Worm (Caenorhabditis elegans) whole organism, young adult: ENCODE measurements around the gene C34D4.4.

Source experiments
- B0035.1 ChIP-seq: sonication (generic microtip); optimal IDR thresholded peaks from 2 replicates; lab custom pipeline; 2016; ENCODE audit warnings: missing genetic modification characterization, mild to moderate bottlenecking, missing compliant biosample characterization, missing genotype, missing genetic modification reagents
- B0261.1 ChIP-seq: sonication (generic microtip); optimal IDR thresholded peaks from 2 replicates; lab custom pipeline; 2016; ENCODE audit warnings: mild to moderate bottlenecking, missing genetic modification characterization, moderate library complexity, missing compliant biosample characterization
- D2030.7 ChIP-seq: fragments of 200-800 bp; sonication (Bioruptor generic); IDR thresholded peaks from 2 replicates; pipeline ENCODE4 v1.3.6; 2022; ENCODE audit warnings: missing genetic modification reagents, missing genetic modification characterization, missing compliant biosample characterization
- F10E7.11 ChIP-seq: sonication (generic microtip); optimal IDR thresholded peaks from 2 replicates; lab custom pipeline; 2017; ENCODE audit warnings: mild to moderate bottlenecking, missing genetic modification characterization, moderate library complexity, missing compliant biosample characterization
- F37B4.10 ChIP-seq: fragments of 200-800 bp; sonication (Bioruptor generic); IDR thresholded peaks from 2 replicates; pipeline ENCODE4 v1.3.6; 2022; ENCODE audit warnings: missing genetic modification characterization, missing compliant biosample characterization
- F39B2.1 ChIP-seq: fragments of 200-800 bp; sonication (Bioruptor generic); IDR thresholded peaks from 2 replicates; pipeline ENCODE4 v1.3.6; 2022; ENCODE audit warnings: missing genetic modification reagents, missing genetic modification characterization, missing compliant biosample characterization
- F49E8.2 ChIP-seq: sonication (generic microtip); optimal IDR thresholded peaks from 3 replicates; lab custom pipeline; 2017; ENCODE audit warnings: missing genetic modification characterization, mild to moderate bottlenecking, missing compliant biosample characterization, antibody characterized with exemption, moderate library complexity; ENCODE audit not compliant: insufficient read depth
- F55B11.4 ChIP-seq: sonication (generic microtip); optimal IDR thresholded peaks from 2 replicates; lab custom pipeline; 2016; ENCODE audit warnings: missing compliant biosample characterization, missing genetic modification characterization, borderline replicate concordance; ENCODE audit not compliant: insufficient read depth
- K11D2.4 ChIP-seq: fragments of 200-800 bp; sonication (Bioruptor generic); IDR thresholded peaks from 2 replicates; pipeline ENCODE4 v1.3.6; 2022; ENCODE audit warnings: missing genetic modification reagents, missing genetic modification characterization, missing compliant biosample characterization
- Y53G8AR.9 ChIP-seq: fragments of 200-800 bp; sonication (Bioruptor generic); conservative IDR thresholded peaks from 2 replicates; pipeline ENCODE4 v1.3.6; 2022; ENCODE audit warnings: missing genetic modification reagents, missing genetic modification characterization, missing compliant biosample characterization
- Y67H2A.10 ChIP-seq: fragments of 200-800 bp; sonication (Bioruptor generic); conservative IDR thresholded peaks from 2 replicates; pipeline ENCODE4 v1.3.6; 2022; ENCODE audit warnings: missing genetic modification reagents, missing genetic modification characterization, missing compliant biosample characterization
- Y79H2A.3 ChIP-seq: fragments of 200-800 bp; sonication (Bioruptor generic); conservative IDR thresholded peaks from 2 replicates; pipeline ENCODE4 v1.3.6; 2022; ENCODE audit warnings: missing genetic modification reagents, missing genetic modification characterization, missing compliant biosample characterization
- Y95B8A.8 ChIP-seq: fragments of 200-800 bp; sonication (Bioruptor generic); IDR thresholded peaks from 2 replicates; pipeline ENCODE4 v1.3.6; 2022; ENCODE audit warnings: missing genetic modification reagents, missing genetic modification characterization, missing compliant biosample characterization
- aptf-3 ChIP-seq: fragments of 200-800 bp; sonication (Bioruptor generic); IDR thresholded peaks from 2 replicates; pipeline ENCODE4 v1.3.6; 2022; ENCODE audit warnings: missing genetic modification characterization, missing compliant biosample characterization
- atf-7 ChIP-seq: sonication (generic microtip); optimal IDR thresholded peaks from 2 replicates; lab custom pipeline; 2017; ENCODE audit warnings: mild to moderate bottlenecking, missing genetic modification characterization, missing compliant biosample characterization
- athp-1 ChIP-seq: sonication (generic microtip); optimal IDR thresholded peaks from 2 replicates; lab custom pipeline; 2017; ENCODE audit warnings: mild to moderate bottlenecking, missing genetic modification characterization, missing compliant biosample characterization
- attf-3 ChIP-seq: fragments of 200-800 bp; sonication (Bioruptor generic); conservative IDR thresholded peaks from 2 replicates; pipeline ENCODE4 v1.3.6; 2022; ENCODE audit warnings: missing genetic modification reagents, missing genetic modification characterization, missing compliant biosample characterization
- attf-6 ChIP-seq: fragments of 200-800 bp; sonication (Bioruptor generic); IDR thresholded peaks from 2 replicates; pipeline ENCODE4 v1.3.6; 2022; ENCODE audit warnings: missing genetic modification reagents, missing genetic modification characterization, missing compliant biosample characterization
- ccch-3 ChIP-seq: fragments of 200-800 bp; sonication (Bioruptor generic); optimal IDR thresholded peaks from 2 replicates; lab custom pipeline; 2018; ENCODE audit warnings: mild to moderate bottlenecking, missing genetic modification characterization, missing compliant biosample characterization
- cebp-1 ChIP-seq, 2 experiments: fragments of 200-800 bp in 1 of 2; sonication (Bioruptor generic) in 1 of 2; sonication (generic microtip) in 1 of 2; IDR thresholded peaks in 1 of 2; optimal IDR thresholded peaks in 1 of 2; 2 replicates each; pipeline versions ENCODE4 v1.3.6 to Lab custom; 2017 to 2022; ENCODE audit warnings: missing compliant biosample characterization in 2 of 2, missing genetic modification characterization in 2 of 2, mild to moderate bottlenecking in 1 of 2, missing genetic modification reagents in 1 of 2, moderate library complexity in 1 of 2
- ceh-27 ChIP-seq: fragments of 200-800 bp; sonication (Bioruptor generic); optimal IDR thresholded peaks from 2 replicates; lab custom pipeline; 2018; ENCODE audit warnings: mild to moderate bottlenecking, missing genetic modification characterization, moderate library complexity, missing compliant biosample characterization
- dpl-1 ChIP-seq: fragments of 150-350 bp; optimal IDR thresholded peaks from 2 replicates; lab custom pipeline; 2014; ENCODE audit warnings: missing biosample characterization, missing genetic modification reagents, missing genetic modification characterization
- him-1 ChIP-seq: sonication (generic microtip); optimal IDR thresholded peaks from 2 replicates; lab custom pipeline; 2016; ENCODE audit warnings: missing genotype, missing genetic modification reagents, missing genetic modification characterization, missing compliant biosample characterization
- hlh-26 ChIP-seq: fragments of 200-800 bp; sonication (Bioruptor generic); conservative IDR thresholded peaks from 2 replicates; pipeline ENCODE4 v1.3.6; 2022; ENCODE audit warnings: missing genetic modification reagents, missing genetic modification characterization, missing compliant biosample characterization
- hrde-1 ChIP-seq: sonication (generic microtip); optimal IDR thresholded peaks from 2 replicates; lab custom pipeline; 2016; ENCODE audit warnings: missing genetic modification characterization, mild to moderate bottlenecking, missing compliant biosample characterization, moderate library complexity, missing genotype, missing genetic modification reagents, borderline replicate concordance
- hsf-1 ChIP-seq: fragments of 200-800 bp; sonication (Bioruptor generic); IDR thresholded peaks from 2 replicates; pipeline ENCODE4 v1.3.6; 2022; ENCODE audit warnings: missing genetic modification reagents, missing genetic modification characterization, missing compliant biosample characterization
- lag-1 ChIP-seq: fragments of 200-800 bp; sonication (Bioruptor generic); IDR thresholded peaks from 2 replicates; pipeline ENCODE4 v1.3.6; 2022; ENCODE audit warnings: missing genetic modification reagents, missing genetic modification characterization, missing compliant biosample characterization
- let-526 ChIP-seq: fragments of 200-800 bp; sonication (Bioruptor generic); IDR thresholded peaks from 2 replicates; pipeline ENCODE4 v1.3.6; 2022; ENCODE audit warnings: missing genetic modification reagents, missing genetic modification characterization, missing compliant biosample characterization
- lin-40 ChIP-seq: sonication (generic microtip); optimal IDR thresholded peaks from 2 replicates; lab custom pipeline; 2016; ENCODE audit warnings: missing genetic modification characterization, mild to moderate bottlenecking, missing compliant biosample characterization, missing genotype, missing genetic modification reagents
- lin-54 ChIP-seq: fragments of 200-800 bp; sonication (Bioruptor generic); optimal IDR thresholded peaks from 2 replicates; lab custom pipeline; 2018; ENCODE audit warnings: mild to moderate bottlenecking, missing genetic modification characterization, missing compliant biosample characterization
- lir-1 ChIP-seq: fragments of 200-800 bp; sonication (Bioruptor generic); conservative IDR thresholded peaks from 2 replicates; pipeline ENCODE4 v1.3.6; 2022; ENCODE audit warnings: missing genetic modification reagents, missing genetic modification characterization, missing compliant biosample characterization
- madf-10 ChIP-seq: sonication (generic microtip); optimal IDR thresholded peaks from 2 replicates; lab custom pipeline; 2016; ENCODE audit warnings: mild to moderate bottlenecking, missing genetic modification characterization, missing compliant biosample characterization
- madf-6 ChIP-seq: fragments of 200-800 bp; sonication (Bioruptor generic); IDR thresholded peaks from 2 replicates; pipeline ENCODE4 v1.3.6; 2022; ENCODE audit warnings: missing genetic modification reagents, missing genetic modification characterization, missing compliant biosample characterization
- mes-4 ChIP-seq: sonication (generic microtip); optimal IDR thresholded peaks from 2 replicates; lab custom pipeline; 2016; ENCODE audit warnings: missing genotype, missing genetic modification characterization, missing compliant biosample characterization
- mxl-1 ChIP-seq: sonication (generic microtip); optimal IDR thresholded peaks from 2 replicates; lab custom pipeline; 2016; ENCODE audit warnings: missing genetic modification characterization, missing compliant biosample characterization
- nfya-2 ChIP-seq: fragments of 200-800 bp; sonication (Bioruptor generic); IDR thresholded peaks from 2 replicates; pipeline ENCODE4 v1.3.6; 2022; ENCODE audit warnings: missing genetic modification reagents, missing genetic modification characterization, missing compliant biosample characterization
- nhr-80 ChIP-seq: sonication (generic microtip); optimal IDR thresholded peaks from 2 replicates; lab custom pipeline; 2016; ENCODE audit warnings: missing genetic modification characterization, missing compliant biosample characterization
- rcor-1 ChIP-seq: fragments of 200-800 bp; sonication (Bioruptor generic); IDR thresholded peaks from 2 replicates; pipeline ENCODE4 v1.3.6; 2022; ENCODE audit warnings: missing genetic modification reagents, missing genetic modification characterization, missing compliant biosample characterization
- repo-1 ChIP-seq: sonication (generic microtip); optimal IDR thresholded peaks from 2 replicates; lab custom pipeline; 2017; ENCODE audit warnings: mild to moderate bottlenecking, missing genetic modification characterization, missing compliant biosample characterization
- sea-2 ChIP-seq: fragments of 200-800 bp; sonication (Bioruptor generic); IDR thresholded peaks from 2 replicates; pipeline ENCODE4 v1.3.6; 2022; ENCODE audit warnings: missing genetic modification characterization, missing compliant biosample characterization
- snpc-1.3 ChIP-seq: sonication (generic microtip); optimal IDR thresholded peaks from 2 replicates; lab custom pipeline; 2017; ENCODE audit warnings: missing genetic modification characterization, mild to moderate bottlenecking, missing compliant biosample characterization, antibody characterized with exemption, moderate library complexity, missing genotype, missing genetic modification reagents; ENCODE audit not compliant: insufficient read depth
- snpc-4 ChIP-seq, 5 experiments: fragments of 150-350 bp in 1 of 5; sonication (generic microtip) in 4 of 5; optimal IDR thresholded peaks; 2 replicates each; lab custom pipeline; 2014 to 2018; ENCODE audit warnings: missing genetic modification characterization in 5 of 5, missing biosample characterization in 3 of 5, antibody characterized with exemption in 2 of 5, mild to moderate bottlenecking in 2 of 5, missing compliant biosample characterization in 2 of 5, missing genotype in 2 of 5, moderate library complexity in 2 of 5, missing genetic modification reagents in 1 of 5
- unc-130 ChIP-seq: sonication (generic microtip); optimal IDR thresholded peaks from 2 replicates; lab custom pipeline; 2016; ENCODE audit warnings: missing genetic modification reagents, missing genetic modification characterization, missing compliant biosample characterization
- xnd-1 ChIP-seq: sonication (generic microtip); optimal IDR thresholded peaks from 2 replicates; lab custom pipeline; 2016; ENCODE audit warnings: missing genotype, missing genetic modification reagents, missing genetic modification characterization, missing compliant biosample characterization
- ztf-22 ChIP-seq: fragments of 200-800 bp; sonication (Bioruptor generic); optimal IDR thresholded peaks from 2 replicates; lab custom pipeline; 2018; ENCODE audit warnings: mild to moderate bottlenecking, missing genetic modification characterization, moderate library complexity, missing compliant biosample characterization
- ztf-28 ChIP-seq: fragments of 200-800 bp; sonication (Bioruptor generic); IDR thresholded peaks from 2 replicates; pipeline ENCODE4 v1.3.6; 2022; ENCODE audit warnings: missing genetic modification reagents, missing genetic modification characterization, missing compliant biosample characterization
- ztf-6 ChIP-seq: fragments of 200-800 bp; sonication (Bioruptor generic); IDR thresholded peaks from 2 replicates; pipeline ENCODE4 v1.3.6; 2022; ENCODE audit warnings: missing genetic modification reagents, missing genetic modification characterization, missing compliant biosample characterization

C34D4.4 gene

ce11 chrIV:7103211-7103679, 45.9 kb upstream of the C34D4.4 start, which contains the start of the genes rde-8 and ZC477.3 (continued):
- TF ChIP-seq Y53G8AR.9 (GFP tag; lab: Robert Waterston, UW) (0 out of 2 replicates have a peak, but pooled peaks have one; percentile 30), attf-3 (GFP tag; lab: Robert Waterston, UW) (peak; percentile 60; the same call in 1 of the 2 replicates), ztf-6 (GFP tag; lab: Robert Waterston, UW) (no peak), snpc-4 (GFP tag; optimal IDR thresholded peaks at IDR 0.05; lab: Kevin White, UChicago) (no peak), snpc-4 (tag; optimal IDR thresholded peaks at IDR 0.05; lab: Kevin White, UChicago) (peak in 3 of 4 experiments; percentile 31 to 79 (median 70)), F39B2.1 (no peak), Y67H2A.10 (GFP tag; lab: Robert Waterston, UW) (no peak), lir-1 (peak; percentile 19; the same call in 1 of the 2 replicates), lag-1 (no peak), nfya-2 (GFP tag; lab: Robert Waterston, UW) (no peak), mes-4 (tag; lab: Kevin White, UChicago) (no peak), xnd-1 (tag; lab: Kevin White, UChicago) (peak; percentile 17), madf-10 (tag; lab: Kevin White, UChicago) (no peak), hrde-1 (tag; lab: Kevin White, UChicago) (no peak), lin-54 (peak; percentile 74), dpl-1 (GFP tag; lab: Kevin White, UChicago) (peak; percentile 36), B0261.1 (tag; lab: Kevin White, UChicago) (no peak), K11D2.4 (GFP tag; lab: Robert Waterston, UW) (peak; percentile 27; the same call in 1 of the 2 replicates), hlh-26 (GFP tag; lab: Robert Waterston, UW) (no peak), him-1 (tag; lab: Kevin White, UChicago) (no peak), snpc-1.3 (tag; lab: Kevin White, UChicago) (no peak), rcor-1 (GFP tag; lab: Robert Waterston, UW) (peak; percentile 30; the same call in 1 of the 2 replicates), mxl-1 (no peak), D2030.7 (no peak), nhr-80 (peak; percentile 17), F49E8.2 (tag; lab: Kevin White, UChicago) (no peak), atf-7 (tag; lab: Kevin White, UChicago) (no peak), sea-2 (GFP tag; lab: Robert Waterston, UW) (no peak), aptf-3 (GFP tag; lab: Robert Waterston, UW) (no peak), Y79H2A.3 (no peak), F55B11.4 (tag; lab: Kevin White, UChicago) (no peak), Y95B8A.8 (no peak), cebp-1 (GFP tag; IDR thresholded peaks at IDR 0.05; lab: Robert Waterston, UW) (no peak), cebp-1 (tag; optimal IDR thresholded peaks at IDR 0.05; lab: Kevin White, UChicago) (no peak), B0035.1 (tag; lab: Kevin White, UChicago) (no peak), lin-40 (tag; lab: Kevin White, UChicago) (peak; percentile 76), let-526 (GFP tag; lab: Robert Waterston, UW) (no peak), F10E7.11 (no peak), ceh-27 (GFP tag; lab: Kevin White, UChicago) (no peak), ztf-22 (GFP tag; lab: Kevin White, UChicago) (no peak), hsf-1 (GFP tag; lab: Robert Waterston, UW) (no peak), athp-1 (no peak), unc-130 (GFP tag; lab: Kevin White, UChicago) (no peak), attf-6 (GFP tag; lab: Robert Waterston, UW) (no peak), madf-6 (GFP tag; lab: Robert Waterston, UW) (peak; percentile 52; the same call in 1 of the 2 replicates), ccch-3 (GFP tag; lab: Kevin White, UChicago) (no peak), repo-1 (no peak), ztf-28 (GFP tag; lab: Robert Waterston, UW) (no peak), F37B4.10 (GFP tag; lab: Robert Waterston, UW) (no peak)
